Fruit fly (Drosophila melanogaster): ENCODE results near the gene Cdk2.

Gene Cdk2

DNA sequence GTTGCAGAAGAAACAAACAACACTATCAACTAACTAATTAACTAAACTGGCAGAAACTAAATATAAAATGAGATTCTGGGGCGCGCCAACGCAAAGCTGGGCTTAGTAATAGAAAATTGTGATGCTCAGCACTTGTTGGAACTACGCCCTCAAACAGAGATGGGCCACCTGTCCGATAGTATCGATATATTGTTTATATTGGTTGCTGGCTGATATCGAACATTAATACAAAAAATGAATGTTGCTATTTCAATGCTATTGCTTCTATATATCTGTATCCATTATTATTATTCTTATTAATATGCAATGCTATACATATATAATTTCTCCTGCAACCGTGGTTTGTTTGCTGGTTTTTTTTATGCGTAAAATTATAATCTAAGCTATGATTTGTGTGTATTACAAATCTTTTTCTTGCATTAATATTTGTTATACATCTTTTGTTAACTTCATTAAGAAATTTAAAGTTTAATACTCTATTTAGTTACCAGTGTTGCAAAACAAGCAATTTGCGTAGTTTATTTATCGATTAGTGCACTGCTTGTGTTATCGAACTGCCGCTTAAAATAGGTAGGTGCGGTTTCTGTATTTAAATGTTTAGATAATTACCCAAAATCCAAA lies 26.9 kb downstream of the Cdk2 start, which contains the start of gene CG31195 (continued):
- TF ChIP-seq NC2α (GFP tag; optimal IDR thresholded peaks at IDR 0.05), result no peak
- no peak for TF ChIP-seq CG30431 (GFP tag; optimal IDR thresholded peaks at IDR 0.05)
- TF ChIP-seq Hand (GFP tag; optimal IDR thresholded peaks at IDR 0.05), result no peak
- TF ChIP-seq CG8924 (tag; optimal IDR thresholded peaks at IDR 0.05), result peak; percentile 47
- no peak for TF ChIP-seq CG8281 (tag; optimal IDR thresholded peaks at IDR 0.05)
- no peak for TF ChIP-seq Stat92E (GFP tag; optimal IDR thresholded peaks at IDR 0.05)
- TF ChIP-seq CG6175 (GFP tag; IDR thresholded peaks at IDR 0.05), result no peak
- TF ChIP-seq ewg (GFP tag; optimal IDR thresholded peaks at IDR 0.05), result no peak
- TF ChIP-seq Dll (GFP tag; IDR thresholded peaks at IDR 0.05; ENCODE audit: partially characterized antibody), result peak; percentile 87; the same call in 3 of the 4 replicates
- no peak for TF ChIP-seq bsh (GFP tag; optimal IDR thresholded peaks at IDR 0.05)
- peak; percentile 58 for TF ChIP-seq row (GFP tag; IDR thresholded peaks at IDR 0.05)
- no peak for TF ChIP-seq pita (GFP tag; optimal IDR thresholded peaks at IDR 0.05)
- TF ChIP-seq Adf1 (GFP tag; IDR thresholded peaks at IDR 0.05), result no peak
- TF ChIP-seq Sox100B (GFP tag; optimal IDR thresholded peaks at IDR 0.05), result no peak
- no peak for TF ChIP-seq zfh2 (GFP tag; optimal IDR thresholded peaks at IDR 0.05)
- no peak for TF ChIP-seq br (optimal IDR thresholded peaks at IDR 0.05)
- TF ChIP-seq CG12391 (tag; optimal IDR thresholded peaks at IDR 0.05), result peak; percentile 37
- TF ChIP-seq Deaf1 (tag; optimal IDR thresholded peaks at IDR 0.05), result no peak
- TF ChIP-seq CG3838 (GFP tag; optimal IDR thresholded peaks at IDR 0.05), result no peak
- no peak for TF ChIP-seq Optix (GFP tag; IDR thresholded peaks at IDR 0.05)
- no peak for TF ChIP-seq usp (GFP tag; optimal IDR thresholded peaks at IDR 0.05)
- TF ChIP-seq Meics (GFP tag; optimal IDR thresholded peaks at IDR 0.05), result no peak
- no peak for TF ChIP-seq gro (GFP tag; optimal IDR thresholded peaks at IDR 0.05)
- no peak for TF ChIP-seq CG17568 (GFP tag; optimal IDR thresholded peaks at IDR 0.05)
- no peak for TF ChIP-seq CG2678 (tag; optimal IDR thresholded peaks at IDR 0.05)
- TF ChIP-seq ash1 (GFP tag; optimal IDR thresholded peaks at IDR 0.05), result no peak
- TF ChIP-seq trem (tag; optimal IDR thresholded peaks at IDR 0.05), result peak; percentile 84
- TF ChIP-seq CG12071 (GFP tag; optimal IDR thresholded peaks at IDR 0.05), result no peak
- no peak for TF ChIP-seq Lpt (GFP tag; optimal IDR thresholded peaks at IDR 0.05)
- no peak for TF ChIP-seq sr (GFP tag; IDR thresholded peaks at IDR 0.05)
- TF ChIP-seq CG30403 (GFP tag; optimal IDR thresholded peaks at IDR 0.05), result peak; percentile 44
- no peak for TF ChIP-seq so (GFP tag; IDR thresholded peaks at IDR 0.05)
- TF ChIP-seq CG7963 (GFP tag; IDR thresholded peaks at IDR 0.05; ENCODE audit: partially characterized antibody), result peak; percentile 37; the same call in 2 of the 3 replicates
- no peak for TF ChIP-seq Ravus (GFP tag; IDR thresholded peaks at IDR 0.05)
- TF ChIP-seq peb (GFP tag; IDR thresholded peaks at IDR 0.05), result no peak
- peak; percentile 78 for TF ChIP-seq CG16813 (GFP tag; IDR thresholded peaks at IDR 0.05; ENCODE audit: partially characterized antibody)
- no peak for TF ChIP-seq p53 (GFP tag; optimal IDR thresholded peaks at IDR 0.05)
- TF ChIP-seq MTF-1 (GFP tag; optimal IDR thresholded peaks at IDR 0.05; ENCODE audit: borderline replicate concordance), result no peak
- no peak for TF ChIP-seq esg (GFP tag; conservative IDR thresholded peaks at IDR 0.05)
- no peak for TF ChIP-seq caup (GFP tag; optimal IDR thresholded peaks at IDR 0.05; ENCODE audit: severe bottlenecking)
- no peak for TF ChIP-seq wor (GFP tag; IDR thresholded peaks at IDR 0.05)
- TF ChIP-seq phol (tag; optimal IDR thresholded peaks at IDR 0.05), result peak; percentile 36
- TF ChIP-seq CG7786 (GFP tag; optimal IDR thresholded peaks at IDR 0.05), result no peak
- peak; percentile 11 for TF ChIP-seq CG4617 (GFP tag; optimal IDR thresholded peaks at IDR 0.05; ENCODE audit: borderline replicate concordance)
- no peak for TF ChIP-seq bcd (GFP tag; optimal IDR thresholded peaks at IDR 0.05)
- TF ChIP-seq slp2 (GFP tag; optimal IDR thresholded peaks at IDR 0.05), result no peak
- TF ChIP-seq CG15479 (GFP tag; optimal IDR thresholded peaks at IDR 0.05), result no peak
- no peak for TF ChIP-seq Spps (tag; optimal IDR thresholded peaks at IDR 0.05)
- no peak for TF ChIP-seq CG11504 (tag; optimal IDR thresholded peaks at IDR 0.05)
- no peak for TF ChIP-seq kay (GFP tag; optimal IDR thresholded peaks at IDR 0.05)

All from whole organism, embryonic.